Fruit fly (Drosophila melanogaster): ENCODE results near the gene CG42359.

- TF ChIP-seq Sox14 (GFP tag; optimal IDR thresholded peaks at IDR 0.05) = no peak
- no peak for TF ChIP-seq CG16779 (tag; optimal IDR thresholded peaks at IDR 0.05)
- no peak for TF ChIP-seq CG6854 (GFP tag; optimal IDR thresholded peaks at IDR 0.05)
- no peak for TF ChIP-seq Eip93F (GFP tag; optimal IDR thresholded peaks at IDR 0.05)
These were observed 9.3 kb downstream of the CG42359 start for dm6 chr3R:19152835-19153234.
